Fruit fly (Drosophila melanogaster): ENCODE data around the gene RhoGAP16F.

RhoGAP16F gene

DNA sequence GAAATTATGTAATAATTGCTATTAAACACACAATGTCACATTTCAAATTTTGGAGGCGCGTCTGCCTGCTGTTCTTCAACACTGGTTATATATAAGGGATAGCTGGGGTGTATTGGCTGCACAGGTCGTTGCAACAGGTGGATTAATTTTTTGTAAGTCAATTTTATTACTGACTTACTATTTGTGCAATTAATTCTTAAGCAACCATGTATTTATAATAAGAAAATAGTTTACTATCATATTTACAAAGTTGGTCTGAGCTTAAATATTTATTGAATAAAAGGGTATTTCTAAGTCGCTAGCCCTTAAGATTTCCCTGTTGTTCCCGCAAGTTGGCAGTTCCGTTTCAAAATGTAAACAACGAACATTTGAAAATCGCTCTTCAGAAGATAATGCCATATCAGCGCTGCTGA lies at the start of gene RhoGAP16F:
Gene RhoGAP16F, plus strand, starts transcription at position 336 of the 413 bp plus-strand sequence.
- TF ChIP-seq CG17801 (GFP tag; optimal IDR thresholded peaks at IDR 0.05; ENCODE audit: partially characterized antibody) = peak; percentile 88

DNA sequence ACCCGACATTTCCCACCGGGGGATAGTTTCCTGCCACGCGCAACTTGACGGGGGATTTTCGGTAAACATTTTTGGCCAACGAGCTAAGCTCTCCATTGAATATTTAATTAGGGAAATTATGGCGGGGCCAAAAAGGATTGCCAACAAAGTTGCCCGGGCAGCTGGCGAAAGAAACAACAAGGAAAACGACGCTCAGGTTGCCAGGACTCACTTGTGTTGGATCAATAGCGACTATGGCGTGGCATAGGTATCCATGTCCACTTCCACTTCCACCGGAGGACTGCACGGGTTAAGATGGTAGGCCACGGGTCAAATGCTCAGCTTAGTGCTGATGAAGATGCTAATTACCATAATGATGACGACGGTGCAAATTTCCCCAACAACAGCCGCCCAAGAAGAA lies 49.3 kb upstream of the RhoGAP16F start, which contains the start of gene CG15373:
Gene CG15373, plus strand, starts transcription at position 301 of the 400 bp plus-strand sequence.
- TF ChIP-seq CG17801 (GFP tag; optimal IDR thresholded peaks at IDR 0.05; ENCODE audit: partially characterized antibody) = no peak

DNA sequence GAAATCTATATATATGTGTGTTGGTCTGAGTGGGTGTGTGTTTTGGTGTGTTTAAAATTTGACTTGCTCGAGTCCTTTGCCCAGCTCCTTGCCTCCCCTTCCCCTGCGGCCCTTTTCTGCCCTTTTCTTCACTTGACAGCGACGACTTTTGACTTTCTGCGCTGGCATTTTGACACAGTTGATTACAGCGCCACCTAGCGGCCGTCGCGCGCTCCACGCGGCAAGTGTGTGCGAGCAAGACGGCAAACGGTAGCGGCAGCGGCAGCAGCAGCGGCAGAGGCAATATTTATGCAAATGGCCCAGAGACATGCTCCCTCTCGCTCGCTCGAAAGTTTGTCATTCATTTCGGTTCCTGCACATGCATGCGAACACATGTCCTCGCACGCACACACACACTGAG lies 40.8 kb upstream of the RhoGAP16F start:
- no peak for TF ChIP-seq CG17801 (GFP tag; optimal IDR thresholded peaks at IDR 0.05; ENCODE audit: partially characterized antibody)

DNA sequence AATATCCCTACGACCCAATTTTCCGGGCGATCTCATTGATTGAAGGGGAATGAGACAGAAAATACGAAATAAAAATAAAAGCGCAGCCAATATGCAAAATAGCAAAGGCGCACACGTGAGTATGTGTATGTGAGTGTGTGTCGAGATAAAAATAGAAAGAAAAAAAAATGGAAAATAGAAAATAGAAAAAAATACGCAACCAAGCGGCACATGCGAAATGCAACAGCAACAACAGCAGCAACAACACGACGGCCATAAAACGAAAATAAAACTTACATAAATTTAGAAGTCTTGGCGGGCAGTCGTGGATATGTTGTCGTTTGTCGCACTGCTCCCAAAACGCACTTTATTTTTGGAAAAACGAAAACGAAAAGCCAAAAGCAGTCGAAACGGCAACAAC lies 35.7 kb upstream of the RhoGAP16F start:
- no peak for TF ChIP-seq CG17801 (GFP tag; optimal IDR thresholded peaks at IDR 0.05; ENCODE audit: partially characterized antibody)

DNA sequence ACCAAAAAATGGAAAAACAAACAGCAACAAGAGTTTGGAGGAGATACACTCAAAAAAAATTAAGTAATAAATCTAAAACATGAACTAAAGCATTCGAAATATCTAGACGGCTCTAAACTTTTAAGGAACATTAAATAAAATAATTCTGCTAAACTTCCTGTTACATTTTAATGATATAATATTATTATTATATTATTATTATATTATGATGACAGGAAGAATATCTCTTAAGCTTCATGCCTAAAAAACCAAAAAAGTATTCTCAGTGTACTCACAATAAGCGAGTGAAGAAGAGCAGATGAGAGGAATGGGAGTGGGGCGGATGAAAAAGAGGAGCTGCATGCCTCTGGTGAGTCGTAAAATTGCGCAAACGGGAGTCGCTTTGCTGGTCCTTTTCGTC lies 34.8 kb upstream of the RhoGAP16F start:
- no peak for TF ChIP-seq CG17801 (GFP tag; optimal IDR thresholded peaks at IDR 0.05; ENCODE audit: partially characterized antibody)

DNA sequence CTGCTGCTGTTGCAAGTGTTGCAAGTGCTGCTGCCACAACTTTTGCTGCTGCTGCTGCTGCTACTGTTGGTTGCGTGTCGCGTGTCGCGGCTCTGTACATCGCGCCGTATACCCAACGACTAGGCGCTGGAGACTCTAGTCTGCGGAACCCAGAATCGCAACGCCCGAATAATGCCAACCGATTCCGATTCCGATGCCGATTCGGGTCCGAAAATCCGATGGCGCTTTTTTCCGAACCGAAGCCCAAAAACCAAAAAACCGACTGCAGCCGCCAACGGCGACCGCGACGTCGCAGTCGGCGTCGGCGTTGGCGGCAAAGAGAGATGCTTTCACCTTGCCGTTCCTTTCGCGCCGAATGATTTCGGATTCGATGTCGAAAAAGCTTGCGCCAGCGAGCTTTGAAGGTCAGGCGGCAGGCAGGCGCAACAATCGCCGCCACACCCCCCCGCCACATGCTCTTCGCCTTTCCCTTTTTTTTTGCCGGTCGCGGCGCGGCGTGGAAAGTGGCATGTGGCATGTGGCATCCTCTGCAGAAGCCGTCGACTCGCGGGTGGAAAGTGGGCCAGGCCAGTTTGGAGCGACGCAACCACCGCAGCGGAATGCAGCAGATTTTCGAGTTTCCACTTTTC lies 29.7 kb upstream of the RhoGAP16F start, which contains the start of gene Sh:
Gene Sh, minus strand, starts transcription at position 104 of the 629 bp plus-strand sequence.
- TF ChIP-seq CG17801 (GFP tag; optimal IDR thresholded peaks at IDR 0.05; ENCODE audit: partially characterized antibody) = no peak

DNA sequence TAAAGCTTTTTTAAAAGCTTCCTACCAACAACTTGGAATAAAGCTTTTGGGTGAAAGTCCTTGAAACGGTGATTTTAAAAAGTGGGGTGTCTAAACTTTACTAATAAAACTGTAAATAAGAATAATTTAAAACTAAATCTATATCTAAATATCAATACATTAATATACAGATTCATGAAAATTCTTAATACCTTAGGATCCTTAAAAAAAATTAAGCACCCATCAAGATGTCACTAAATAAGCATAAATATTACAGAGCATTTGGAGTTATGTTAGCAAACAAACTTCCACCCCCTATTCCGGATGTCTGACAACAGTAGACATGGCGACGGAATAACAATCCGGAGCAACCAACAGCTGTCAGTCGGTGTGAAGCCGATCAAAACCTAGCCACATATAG lies 28.8 kb upstream of the RhoGAP16F start, which contains the start of gene Dhc16F:
Gene Dhc16F, plus strand, starts transcription at position 301 of the 400 bp plus-strand sequence.
- no peak for TF ChIP-seq CG17801 (GFP tag; optimal IDR thresholded peaks at IDR 0.05; ENCODE audit: partially characterized antibody)

DNA sequence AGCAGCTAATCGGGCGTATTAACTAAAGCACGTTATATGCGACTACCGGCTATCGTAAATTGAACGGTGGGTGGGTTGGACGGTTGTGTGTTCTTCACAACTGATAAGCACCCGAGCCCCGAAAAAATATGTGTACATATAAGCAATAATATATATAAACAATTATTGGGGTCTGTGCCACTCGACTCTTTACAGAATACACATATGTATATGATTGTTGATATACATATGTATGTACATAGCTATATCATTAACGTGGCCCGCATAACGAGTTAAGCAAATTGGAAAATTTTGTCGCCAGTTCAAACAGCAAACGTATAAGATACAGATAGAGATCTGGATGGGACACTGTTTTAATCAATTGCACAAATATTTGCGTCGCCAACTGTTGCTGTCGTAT lies 10.3 kb upstream of the RhoGAP16F start:
- no peak for TF ChIP-seq CG17801 (GFP tag; optimal IDR thresholded peaks at IDR 0.05; ENCODE audit: partially characterized antibody)

DNA sequence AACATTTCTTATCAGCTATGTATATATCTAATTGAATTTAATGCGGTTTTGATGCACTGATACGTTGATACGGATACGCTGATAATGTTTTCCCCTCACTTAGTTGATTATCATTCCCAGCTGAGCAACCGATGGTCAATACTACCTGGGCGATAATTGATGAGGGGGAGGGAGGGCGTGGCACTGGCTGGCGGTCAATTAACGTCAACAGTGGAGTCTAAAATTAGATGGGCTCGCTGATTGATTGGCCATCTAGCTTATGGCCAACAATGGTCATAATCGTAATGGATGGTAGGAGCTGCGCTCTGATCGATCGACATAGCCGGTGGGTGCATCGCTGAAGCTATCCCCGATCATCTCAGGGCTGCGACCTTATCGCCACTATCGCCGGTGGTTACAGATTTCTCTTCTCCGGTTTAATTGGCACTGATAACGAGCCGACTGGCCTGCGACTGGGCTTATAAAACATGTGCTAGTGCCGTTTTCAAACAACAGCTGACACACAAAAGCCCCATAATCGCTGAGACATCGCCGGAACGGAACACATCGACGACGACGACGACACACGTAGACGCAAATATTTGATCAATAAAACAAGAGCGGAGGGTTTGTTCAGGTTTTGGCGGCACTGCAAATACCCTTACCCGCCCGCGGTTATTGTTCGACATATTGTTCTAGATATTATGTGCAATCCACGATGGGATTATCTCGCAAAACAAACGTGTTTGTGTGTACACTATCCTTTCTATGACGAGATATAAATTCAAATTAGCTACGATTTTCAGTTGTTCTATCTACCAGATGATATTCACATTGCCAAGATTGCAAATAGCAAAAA lies 9.2 kb upstream of the RhoGAP16F start:
- TF ChIP-seq CG17801 (GFP tag; optimal IDR thresholded peaks at IDR 0.05; ENCODE audit: partially characterized antibody) = no peak

DNA sequence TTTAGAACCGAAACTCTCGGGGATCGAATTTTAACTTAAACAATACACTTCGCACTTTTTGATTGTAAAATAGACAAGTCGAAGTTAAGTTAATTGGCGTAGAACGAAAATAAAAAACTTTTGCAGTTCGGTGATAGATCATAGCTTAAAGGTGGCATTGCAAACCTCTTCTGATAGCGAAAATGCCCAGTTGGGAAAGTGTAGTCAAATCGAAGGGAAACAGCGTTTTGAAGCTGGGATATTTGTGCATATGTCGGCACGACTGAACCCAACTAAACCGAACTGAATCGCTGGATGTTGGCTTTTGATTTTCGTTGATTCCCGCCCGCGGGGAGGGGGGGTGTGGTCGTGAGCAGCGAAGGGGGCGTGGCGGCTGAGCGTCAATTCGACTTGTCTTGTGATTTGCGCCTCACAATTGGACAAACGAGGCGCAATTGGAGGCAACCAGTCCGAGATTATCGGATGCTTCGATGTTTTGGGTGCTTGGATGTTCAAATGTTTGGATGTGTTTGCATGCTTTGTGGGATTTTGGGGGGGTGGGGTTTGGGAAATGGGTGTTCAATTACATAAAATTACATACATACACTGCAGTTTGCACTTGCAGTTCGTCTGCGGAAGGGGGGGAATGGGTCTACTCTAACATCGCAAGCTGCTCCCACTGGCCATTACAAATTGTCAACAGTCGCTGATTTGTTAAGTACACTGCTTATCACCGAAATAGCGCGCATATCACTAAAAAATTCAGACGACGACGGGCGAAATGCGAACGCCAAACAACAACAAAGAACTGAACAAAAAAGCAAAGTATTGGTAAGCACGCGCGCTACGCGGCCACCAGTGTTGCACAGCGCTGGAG lies 8.1 kb upstream of the RhoGAP16F start:
- TF ChIP-seq CG17801 (GFP tag; optimal IDR thresholded peaks at IDR 0.05; ENCODE audit: partially characterized antibody) = no peak

DNA sequence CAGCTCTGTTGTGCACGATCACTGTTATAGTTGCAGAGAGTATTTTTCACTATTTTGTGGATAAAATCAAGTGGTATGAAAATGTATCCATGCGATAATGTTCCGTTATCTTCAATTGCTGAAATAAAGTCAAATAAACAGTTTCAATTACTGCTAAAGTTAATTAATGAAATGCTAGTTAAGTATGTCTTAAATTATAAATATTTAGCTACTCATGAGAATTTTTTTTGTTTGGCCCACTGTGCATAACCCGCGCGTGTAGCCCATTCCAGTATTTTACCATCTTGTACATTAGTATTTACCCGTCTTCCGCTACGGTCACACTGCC lies 7.5 kb upstream of the RhoGAP16F start, which contains the start of gene Ada3:
Gene Ada3, plus strand, starts transcription at position 292 of the 328 bp plus-strand sequence.
- TF ChIP-seq CG17801 (GFP tag; optimal IDR thresholded peaks at IDR 0.05; ENCODE audit: partially characterized antibody) = peak; percentile 76

DNA sequence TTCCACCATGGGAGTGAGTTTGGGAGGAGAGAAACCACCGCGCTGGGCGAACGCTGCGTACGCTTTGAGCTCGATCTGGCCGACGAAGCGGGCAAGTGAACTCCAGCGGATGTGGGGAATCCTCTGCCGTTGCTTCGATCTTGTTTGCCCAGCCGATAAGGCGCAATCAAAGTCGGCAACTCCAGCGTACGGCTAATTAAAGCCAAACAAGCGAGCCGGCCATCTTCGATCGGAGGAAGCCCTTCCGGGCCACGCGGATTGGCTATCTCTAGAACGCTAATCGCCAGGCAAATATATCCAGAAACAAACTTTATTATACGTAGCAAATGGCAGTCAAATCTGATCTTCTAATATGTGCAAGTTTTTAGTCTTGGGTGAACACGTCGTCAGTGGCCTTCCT lies 4.5 kb upstream of the RhoGAP16F start, which contains the start of gene CG7536:
Gene CG7536, minus strand, starts transcription at position 101 of the 400 bp plus-strand sequence.
- TF ChIP-seq CG17801 (GFP tag; optimal IDR thresholded peaks at IDR 0.05; ENCODE audit: partially characterized antibody) = no peak

DNA sequence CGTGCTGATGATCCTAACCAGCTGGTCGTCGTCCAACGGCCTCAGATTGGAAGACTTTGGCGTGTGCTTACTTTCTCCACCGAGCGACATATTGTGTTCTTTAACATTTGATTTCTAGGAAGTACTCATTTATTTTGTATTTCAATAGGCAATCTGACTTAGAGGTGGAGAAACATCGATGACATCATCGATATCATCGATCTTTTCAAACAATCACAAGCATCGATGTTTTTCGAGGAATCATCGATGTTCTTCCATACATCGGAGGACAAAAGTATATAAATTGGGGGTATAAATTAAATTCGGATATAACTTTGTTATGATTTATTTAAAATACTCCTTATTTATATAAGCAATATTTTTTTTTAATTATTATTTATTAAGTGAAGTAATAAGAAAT lies 2.6 kb upstream of the RhoGAP16F start, which contains the start of gene Swt1:
Gene Swt1, minus strand, starts transcription at position 177 of the 400 bp plus-strand sequence.
- TF ChIP-seq CG17801 (GFP tag; optimal IDR thresholded peaks at IDR 0.05; ENCODE audit: partially characterized antibody) = peak; percentile 34

DNA sequence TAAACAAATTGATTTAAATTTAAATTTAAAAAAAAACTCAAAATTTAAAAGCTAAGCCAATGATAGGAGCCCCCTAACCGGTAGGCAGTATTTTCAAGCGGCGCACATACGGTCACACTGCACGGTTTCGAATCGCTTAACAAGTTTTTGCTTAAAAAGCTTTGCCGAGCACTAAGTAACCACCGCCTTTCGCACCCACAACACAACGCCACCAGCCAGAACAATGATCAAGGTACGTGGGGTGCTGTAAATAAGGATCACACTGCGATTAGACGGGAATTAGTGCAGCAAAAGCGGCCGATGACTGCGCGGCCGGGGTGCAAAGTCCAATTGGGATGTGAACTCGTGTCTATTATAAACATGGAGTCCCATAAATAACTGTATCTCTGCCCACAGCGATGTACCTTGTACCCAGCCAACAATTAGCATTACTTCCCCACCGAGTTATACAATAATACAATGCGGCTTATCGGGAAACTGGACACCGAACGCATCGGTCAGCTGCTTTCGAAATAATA lies 1.7 kb upstream of the RhoGAP16F start, which contains the start of gene scu:
Gene scu, plus strand, starts transcription at position 101 of the 518 bp plus-strand sequence.
- TF ChIP-seq CG17801 (GFP tag; optimal IDR thresholded peaks at IDR 0.05; ENCODE audit: partially characterized antibody) = peak; percentile 80

DNA sequence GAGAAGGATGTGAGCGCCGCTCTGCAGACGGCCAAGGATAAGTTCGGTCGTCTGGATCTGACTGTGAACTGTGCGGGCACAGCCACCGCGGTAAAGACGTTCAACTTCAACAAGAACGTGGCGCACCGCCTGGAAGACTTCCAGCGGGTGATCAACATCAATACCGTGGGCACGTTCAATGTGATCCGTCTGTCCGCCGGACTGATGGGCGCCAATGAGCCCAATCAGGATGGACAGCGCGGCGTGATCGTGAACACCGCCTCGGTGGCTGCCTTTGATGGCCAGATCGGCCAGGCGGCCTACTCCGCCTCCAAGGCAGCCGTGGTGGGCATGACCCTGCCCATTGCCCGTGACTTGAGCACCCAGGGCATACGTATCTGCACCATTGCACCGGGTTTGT lies 819 bp upstream of the RhoGAP16F start:
- no peak for TF ChIP-seq CG17801 (GFP tag; optimal IDR thresholded peaks at IDR 0.05; ENCODE audit: partially characterized antibody)

Measured in ovary, adult (tissue).